Worm (Caenorhabditis elegans) whole organism, L4 larva: ENCODE measurements around the gene unc-116.

Experiments used
- ceh-82 ChIP-seq: sonication (generic microtip); optimal IDR thresholded peaks from 2 replicates; lab custom pipeline; 2017; ENCODE audit warnings: missing biosample characterization, missing genetic modification characterization
- dmd-8 ChIP-seq: fragments of 200-800 bp; sonication (Bioruptor generic); IDR thresholded peaks from 2 replicates; pipeline ENCODE4 v1.3.6; 2022; ENCODE audit warnings: missing genetic modification characterization, missing compliant biosample characterization
- lin-15B ChIP-seq: fragments of 150-350 bp; sonication (generic microtip); optimal IDR thresholded peaks from 3 replicates; lab custom pipeline; 2014; ENCODE audit warnings: missing biosample characterization, missing genetic modification characterization
- lin-38 ChIP-seq: fragments of 200-800 bp; sonication (Bioruptor generic); IDR thresholded peaks from 2 replicates; pipeline ENCODE4 v1.3.6; 2022; ENCODE audit warnings: missing genetic modification reagents, missing genetic modification characterization, missing compliant biosample characterization
- lir-3 ChIP-seq: sonication (generic microtip); optimal IDR thresholded peaks from 2 replicates; lab custom pipeline; 2016; ENCODE audit warnings: mild to moderate bottlenecking, missing genetic modification characterization, missing compliant biosample characterization
- mep-1 ChIP-seq: fragments of 150-350 bp; sonication (generic microtip); optimal IDR thresholded peaks from 3 replicates; lab custom pipeline; 2014; ENCODE audit warnings: missing biosample characterization, missing genetic modification characterization
- pqm-1 ChIP-seq: sonication (generic microtip); optimal IDR thresholded peaks from 2 replicates; lab custom pipeline; 2017; ENCODE audit warnings: missing biosample characterization, missing genetic modification characterization
- unc-130 ChIP-seq: sonication (generic microtip); optimal IDR thresholded peaks from 2 replicates; lab custom pipeline; 2016; ENCODE audit warnings: missing genetic modification reagents, missing genetic modification characterization, missing compliant biosample characterization
- ztf-7 ChIP-seq: fragments of 150-350 bp; optimal IDR thresholded peaks from 2 replicates; lab custom pipeline; 2014; ENCODE audit warnings: missing biosample characterization, missing genetic modification characterization

- TF ChIP-seq unc-130 (GFP tag; lab: Kevin White, UChicago) (no peak), lin-15B (tag; lab: Kevin White, UChicago) (no peak), dmd-8 (no peak), ztf-7 (no peak), ceh-82 (tag; lab: Kevin White, UChicago) (no peak), mep-1 (tag; lab: Kevin White, UChicago) (no peak), lir-3 (no peak), lin-38 (no peak), pqm-1 (no peak)
Measured at ce11 chrIII:8398411-8398810, 43.4 kb upstream of the unc-116 start, which contains the start of gene ZK353.2.
